Worm (Caenorhabditis elegans): ENCODE measurements around the gene dao-6.

DNA sequence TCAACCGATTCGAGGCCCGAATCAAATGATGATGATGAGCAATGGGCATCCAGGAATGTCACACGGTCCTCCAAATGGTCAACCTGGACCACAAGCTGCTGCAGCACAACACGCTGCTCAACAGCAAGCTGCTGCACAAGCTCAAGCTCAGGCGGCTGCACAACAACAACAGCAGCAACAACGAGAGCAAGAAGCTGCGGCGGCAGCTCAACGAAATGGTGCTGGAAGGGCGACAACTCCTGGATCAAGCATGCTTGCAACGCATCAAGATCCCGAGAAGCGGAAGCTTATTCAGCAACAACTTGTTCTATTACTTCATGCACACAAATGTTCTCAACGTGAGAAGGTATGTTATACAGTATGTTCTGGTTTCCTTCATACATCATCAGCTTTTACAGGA is 32.0 kb upstream of the dao-6 start:
- no peak for TF ChIP-seq hnd-1 (tag; optimal IDR thresholded peaks at IDR 0.05)
- TF ChIP-seq ama-1 (optimal IDR thresholded peaks at IDR 0.05), result no peak
- no peak for TF ChIP-seq F13C5.2 (tag; optimal IDR thresholded peaks at IDR 0.05)
- TF ChIP-seq B0310.2 (tag; optimal IDR thresholded peaks at IDR 0.05), result no peak
- no peak for TF ChIP-seq tra-4 (tag; optimal IDR thresholded peaks at IDR 0.05)
- no peak for TF ChIP-seq pes-1 (GFP tag; IDR thresholded peaks at IDR 0.05)
- no peak for TF ChIP-seq flt-1 (GFP tag; IDR thresholded peaks at IDR 0.05)
- no peak for TF ChIP-seq ceh-36 (tag; optimal IDR thresholded peaks at IDR 0.05)

All from whole organism, early embryonic.